Fruit fly (Drosophila melanogaster) Kc167 (cell line): ENCODE results near the gene CG10993.

ENCODE experiments used
- Myc ChIP-seq: fragments of >200 bp; optimal IDR thresholded peaks from 2 replicates; lab custom pipeline; 2017; ENCODE audit warnings: missing external identifiers
- Sin3A ChIP-seq: fragments of >200 bp; optimal IDR thresholded peaks from 2 replicates; lab custom pipeline; 2018; ENCODE audit warnings: missing external identifiers
- h ChIP-seq: fragments of >200 bp; optimal IDR thresholded peaks from 3 replicates; lab custom pipeline; 2018; ENCODE audit warnings: missing external identifiers
- insv ChIP-seq: fragments of >200 bp; optimal IDR thresholded peaks from 3 replicates; lab custom pipeline; 2018; ENCODE audit warnings: missing external identifiers
- psq ChIP-seq: fragments of >200 bp; optimal IDR thresholded peaks from 2 replicates; lab custom pipeline; 2017; ENCODE audit warnings: missing external identifiers
- ttk ChIP-seq: sonication (Bioruptor generic); optimal IDR thresholded peaks from 2 replicates; lab custom pipeline; 2017; ENCODE audit warnings: missing external identifiers

DNA sequence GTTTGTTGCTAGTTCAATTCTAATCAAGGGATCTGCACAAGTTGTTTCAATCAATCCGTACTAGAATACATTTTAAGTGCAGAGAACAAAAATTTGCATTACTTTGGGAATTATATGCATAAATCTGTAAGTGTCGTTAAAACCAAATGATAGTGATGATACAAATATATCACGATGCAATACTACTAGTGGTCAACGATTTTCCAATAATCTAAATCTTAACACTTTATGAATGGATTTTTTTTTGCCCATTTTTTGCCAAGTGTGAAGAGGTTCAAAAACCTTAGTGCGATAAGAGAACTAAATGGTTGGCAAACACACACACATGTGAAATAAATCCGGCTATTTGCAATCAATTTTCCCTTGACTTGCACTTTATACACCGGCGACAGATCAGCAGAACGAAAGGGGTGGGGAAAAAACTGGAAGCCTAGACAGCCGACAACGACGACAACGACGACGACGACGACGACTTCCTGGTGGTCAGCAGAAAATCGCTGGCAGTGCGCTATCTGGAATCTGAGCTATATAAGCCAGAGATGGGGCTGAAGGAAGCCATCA is 31.8 kb downstream of the CG10993 start, which contains the start of gene Yp3:
- TF ChIP-seq h (no peak), psq (lab: Kevin White, UChicago) (no peak), ttk (lab: Kevin White, UChicago) (no peak), Myc (lab: Kevin White, UChicago) (no peak), insv (no peak), Sin3A (lab: Kevin White, UChicago) (no peak)
